Worm (Caenorhabditis elegans) whole organism, L4 larva: ENCODE results near the gene his-73.
A peak's percentile ranks its signal among the peaks of the same experiment; 100 is the strongest.

Experiments
- D1046.2 ChIP-seq: fragments of 200-800 bp; sonication (Bioruptor generic); IDR thresholded peaks from 2 replicates; pipeline ENCODE4 v1.3.6; 2022; ENCODE audit warnings: missing genetic modification characterization, missing compliant biosample characterization
- aha-1 ChIP-seq: fragments of 150-350 bp; peaks from one replicate; lab custom pipeline; 2014; ENCODE audit warnings: missing biosample characterization, missing genetic modification characterization
- ceh-20 ChIP-seq: fragments of 200-800 bp; sonication (Bioruptor generic); IDR thresholded peaks from 2 replicates; pipeline ENCODE4 v1.3.6; 2022; ENCODE audit warnings: missing genetic modification reagents, missing genetic modification characterization, missing compliant biosample characterization
- fkh-10 ChIP-seq: fragments of 150-350 bp; optimal IDR thresholded peaks from 2 replicates; lab custom pipeline; 2014; ENCODE audit warnings: missing biosample characterization, missing genetic modification reagents, missing genetic modification characterization
- nhr-25 ChIP-seq: sonication (generic microtip); optimal IDR thresholded peaks from 2 replicates; lab custom pipeline; 2017; ENCODE audit warnings: missing genetic modification characterization, mild to moderate bottlenecking, missing compliant biosample characterization, antibody characterized with exemption, moderate library complexity, borderline replicate concordance; ENCODE audit not compliant: insufficient read depth
- tra-1 ChIP-seq: fragments of 200-800 bp; sonication (Bioruptor generic); IDR thresholded peaks from 2 replicates; pipeline ENCODE4 v1.3.6; 2022; ENCODE audit warnings: missing genetic modification reagents, missing genetic modification characterization, missing compliant biosample characterization

DNA sequence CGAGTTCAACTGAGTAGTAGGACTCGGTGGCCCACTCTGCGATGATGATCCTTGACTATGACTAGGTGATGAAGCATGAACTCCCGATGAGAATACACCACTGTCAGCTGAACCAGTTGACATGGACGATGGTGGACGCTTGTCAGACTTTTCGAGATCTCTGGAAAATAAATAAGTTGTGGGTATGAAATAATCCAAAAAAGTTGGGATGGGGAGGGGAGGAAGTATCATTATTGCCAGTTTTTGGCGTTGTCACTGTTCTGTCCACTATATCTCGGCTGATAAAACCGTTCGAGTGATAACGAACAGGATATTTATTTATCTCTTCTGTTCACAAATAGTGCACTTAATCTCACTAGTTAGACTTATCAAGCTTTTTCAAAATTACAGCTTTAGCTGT, 19.4 kb upstream of the his-73 start:
- no peak for TF ChIP-seq nhr-25 (tag; lab: Kevin White, UChicago)
- no peak for TF ChIP-seq tra-1 (GFP tag; lab: Robert Waterston, UW)
- TF ChIP-seq fkh-10 (GFP tag; lab: Kevin White, UChicago), result no peak
- TF ChIP-seq D1046.2, result no peak
- peak; percentile 94 for TF ChIP-seq aha-1
- TF ChIP-seq ceh-20, result no peak
